Fruit fly (Drosophila melanogaster) whole organism, embryonic: ENCODE measurements around the gene zen.

Source experiments
- Bgb ChIP-seq: fragments of 200-800 bp; sonication (Bioruptor generic); IDR thresholded peaks from 2 replicates; pipeline ENCODE4 v1.3.6; 2022; ENCODE audit warnings: missing biosample characterization, missing genetic modification characterization; ENCODE audit not compliant: partially characterized antibody
- Blimp-1 ChIP-seq: fragments of 200-800 bp; sonication (Bioruptor generic); optimal IDR thresholded peaks from 3 replicates; lab custom pipeline; 2018; ENCODE audit warnings: missing biosample characterization, missing genetic modification characterization, mild to moderate bottlenecking, moderate library complexity, missing genetic modification reagents
- CG10274 ChIP-seq: fragments of 200-800 bp; sonication (Bioruptor generic); optimal IDR thresholded peaks from 3 replicates; lab custom pipeline; 2017; ENCODE audit warnings: missing biosample characterization, mild to moderate bottlenecking, missing genetic modification characterization
- CG10366 ChIP-seq: fragments of 200-800 bp; sonication (Bioruptor generic); IDR thresholded peaks from 2 replicates; pipeline ENCODE4 v1.3.6; 2022; ENCODE audit warnings: missing biosample characterization, missing genetic modification characterization
- CG10543 ChIP-seq: fragments of 200-800 bp; sonication (Bioruptor generic); optimal IDR thresholded peaks from 3 replicates; lab custom pipeline; 2017; ENCODE audit warnings: missing biosample characterization, mild to moderate bottlenecking, missing genetic modification characterization, moderate library complexity
- CG1233 ChIP-seq: fragments of 200-800 bp; sonication (Bioruptor generic); optimal IDR thresholded peaks from 4 replicates; lab custom pipeline; 2018; ENCODE audit warnings: missing biosample characterization, mild to moderate bottlenecking, missing genetic modification characterization
- CG12744 ChIP-seq: fragments of 200-800 bp; sonication (Bioruptor generic); optimal IDR thresholded peaks from 2 replicates; lab custom pipeline; 2016; ENCODE audit warnings: missing biosample characterization, missing genetic modification characterization
- CG13775 ChIP-seq: fragments of 200-800 bp; sonication (Bioruptor generic); optimal IDR thresholded peaks from 3 replicates; lab custom pipeline; 2017; ENCODE audit warnings: missing biosample characterization, mild to moderate bottlenecking, missing genetic modification characterization
- CG14860 ChIP-seq: fragments of 200-800 bp; sonication (Bioruptor generic); IDR thresholded peaks from 3 replicates; pipeline ENCODE4 v1.3.6; 2022; ENCODE audit warnings: missing biosample characterization, missing genetic modification characterization; ENCODE audit not compliant: partially characterized antibody
- CG16813 ChIP-seq: fragments of 200-800 bp; sonication (Bioruptor generic); IDR thresholded peaks from 3 replicates; pipeline ENCODE4 v1.3.6; 2022; ENCODE audit warnings: missing biosample characterization, missing genetic modification characterization; ENCODE audit not compliant: partially characterized antibody
- CG2199 ChIP-seq: fragments of 200-800 bp; sonication (Bioruptor generic); IDR thresholded peaks from 3 replicates; pipeline ENCODE4 v1.3.6; 2022; ENCODE audit warnings: missing biosample characterization, missing genetic modification characterization
- CG2875 ChIP-seq: fragments of 200-800 bp; sonication (Bioruptor generic); optimal IDR thresholded peaks from 2 replicates; lab custom pipeline; 2017; ENCODE audit warnings: missing biosample characterization, mild to moderate bottlenecking, missing genetic modification characterization, missing genetic modification reagents
- CG33213 ChIP-seq: fragments of 200-800 bp; sonication (Bioruptor generic); optimal IDR thresholded peaks from 3 replicates; lab custom pipeline; 2016; ENCODE audit warnings: missing biosample characterization, missing genetic modification characterization
- CG3407 ChIP-seq: fragments of 200-800 bp; sonication (Bioruptor generic); optimal IDR thresholded peaks from 2 replicates; lab custom pipeline; 2018; ENCODE audit warnings: missing biosample characterization, mild to moderate bottlenecking, missing genetic modification characterization
- CG34376 ChIP-seq: fragments of 200-800 bp; sonication (Bioruptor generic); optimal IDR thresholded peaks from 2 replicates; lab custom pipeline; 2018; ENCODE audit warnings: missing biosample characterization, mild to moderate bottlenecking, missing genetic modification characterization
- CG42726 ChIP-seq: fragments of 200-800 bp; sonication (Bioruptor generic); IDR thresholded peaks from 2 replicates; pipeline ENCODE4 v1.3.6; 2022; ENCODE audit warnings: missing biosample characterization, missing genetic modification characterization; ENCODE audit not compliant: partially characterized antibody
- CG4404 ChIP-seq: fragments of 200-800 bp; sonication (Bioruptor generic); IDR thresholded peaks from 2 replicates; pipeline ENCODE4 v1.3.6; 2022; ENCODE audit warnings: missing biosample characterization, missing genetic modification characterization
- CG6683 ChIP-seq: fragments of 200-800 bp; sonication (Bioruptor generic); optimal IDR thresholded peaks from 2 replicates; lab custom pipeline; 2017; ENCODE audit warnings: missing biosample characterization, mild to moderate bottlenecking, missing genetic modification characterization, missing genetic modification reagents
- CG7745 ChIP-seq: fragments of 200-800 bp; sonication (Bioruptor generic); optimal IDR thresholded peaks from 2 replicates; lab custom pipeline; 2018; ENCODE audit warnings: missing biosample characterization, mild to moderate bottlenecking, missing genetic modification characterization, moderate library complexity
- CHES-1-like ChIP-seq: fragments of 200-800 bp; sonication (Bioruptor generic); optimal IDR thresholded peaks from 2 replicates; lab custom pipeline; 2016; ENCODE audit warnings: missing biosample characterization, missing genetic modification characterization
- D19A ChIP-seq: fragments of 200-800 bp; optimal IDR thresholded peaks from 3 replicates; lab custom pipeline; 2019; ENCODE audit warnings: missing biosample characterization, mild to moderate bottlenecking, missing genetic modification characterization, moderate library complexity
- Dek ChIP-seq: fragments of 200-800 bp; sonication (Bioruptor generic); optimal IDR thresholded peaks from 3 replicates; lab custom pipeline; 2019; ENCODE audit warnings: missing biosample characterization, mild to moderate bottlenecking, missing genetic modification characterization, moderate library complexity
- Gsc ChIP-seq: fragments of 200-800 bp; sonication (Bioruptor generic); IDR thresholded peaks from 2 replicates; pipeline ENCODE4 v1.3.6; 2022; ENCODE audit warnings: missing biosample characterization, missing genetic modification characterization
- H15 ChIP-seq: fragments of 200-800 bp; sonication (Bioruptor generic); IDR thresholded peaks from 3 replicates; pipeline ENCODE4 v1.3.6; 2022; ENCODE audit warnings: missing biosample characterization, missing genetic modification characterization
- Hr51 ChIP-seq, 2 experiments: fragments of 200-800 bp; sonication (Bioruptor generic); optimal IDR thresholded peaks; 2 replicates in 1 of 2; 3 replicates in 1 of 2; lab custom pipeline; 2016 to 2018; ENCODE audit warnings: missing biosample characterization in 2 of 2, missing genetic modification characterization in 2 of 2, mild to moderate bottlenecking in 1 of 2, moderate library complexity in 1 of 2
- NK7.1 ChIP-seq: fragments of 200-800 bp; sonication (Bioruptor generic); optimal IDR thresholded peaks from 3 replicates; lab custom pipeline; 2016; ENCODE audit warnings: missing biosample characterization, missing genetic modification characterization
- Nf-YA ChIP-seq: fragments of 200-800 bp; sonication (Bioruptor generic); IDR thresholded peaks from 2 replicates; pipeline ENCODE4 v1.3.6; 2022; ENCODE audit warnings: missing biosample characterization, missing genetic modification characterization
- NfI ChIP-seq: fragments of 200-800 bp; sonication (Bioruptor generic); optimal IDR thresholded peaks from 3 replicates; lab custom pipeline; 2018; ENCODE audit warnings: missing biosample characterization, mild to moderate bottlenecking, missing genetic modification characterization, moderate library complexity
- PHDP ChIP-seq: fragments of 200-800 bp; sonication (Bioruptor generic); optimal IDR thresholded peaks from 3 replicates; lab custom pipeline; 2018; ENCODE audit warnings: missing biosample characterization, mild to moderate bottlenecking, missing genetic modification characterization, moderate library complexity
- Sin3A ChIP-seq: fragments of >200 bp; optimal IDR thresholded peaks from 2 replicates; lab custom pipeline; 2018
- Sox102F ChIP-seq: fragments of 200-800 bp; sonication (Bioruptor generic); optimal IDR thresholded peaks from 2 replicates; lab custom pipeline; 2018; ENCODE audit warnings: missing biosample characterization, mild to moderate bottlenecking, missing genetic modification characterization, moderate library complexity
- ac ChIP-seq: fragments of 200-800 bp; sonication (Bioruptor generic); optimal IDR thresholded peaks from 3 replicates; lab custom pipeline; 2017; ENCODE audit warnings: missing biosample characterization, mild to moderate bottlenecking, missing genetic modification characterization
- bowl ChIP-seq: fragments of 200-800 bp; sonication (Bioruptor generic); IDR thresholded peaks from 2 replicates; pipeline ENCODE4 v1.3.6; 2022; ENCODE audit warnings: missing biosample characterization, missing genetic modification characterization
- chn ChIP-seq: fragments of 200-800 bp; sonication (Bioruptor generic); optimal IDR thresholded peaks from 2 replicates; lab custom pipeline; 2016; ENCODE audit warnings: missing biosample characterization, missing genetic modification characterization
- disco-r ChIP-seq: fragments of 200-800 bp; sonication (Bioruptor generic); optimal IDR thresholded peaks from 2 replicates; lab custom pipeline; 2016; ENCODE audit warnings: missing biosample characterization, missing genetic modification characterization
- ems ChIP-seq: fragments of 200-800 bp; sonication (Bioruptor generic); optimal IDR thresholded peaks from 3 replicates; lab custom pipeline; 2016; ENCODE audit warnings: missing biosample characterization, missing genetic modification characterization
- gfzf ChIP-seq: fragments of 200-800 bp; sonication (Bioruptor generic); optimal IDR thresholded peaks from 2 replicates; lab custom pipeline; 2016; ENCODE audit warnings: missing biosample characterization, mild to moderate bottlenecking, missing genetic modification characterization, moderate library complexity
- her ChIP-seq: fragments of 200-800 bp; sonication (Bioruptor generic); optimal IDR thresholded peaks from 2 replicates; lab custom pipeline; 2016; ENCODE audit warnings: missing biosample characterization, missing genetic modification characterization
- ind ChIP-seq: fragments of 200-800 bp; sonication (Bioruptor generic); optimal IDR thresholded peaks from 3 replicates; lab custom pipeline; 2016; ENCODE audit warnings: missing biosample characterization, missing genetic modification characterization
- jumu ChIP-seq: fragments of 200-800 bp; sonication (Bioruptor generic); optimal IDR thresholded peaks from 3 replicates; lab custom pipeline; 2016; ENCODE audit warnings: missing biosample characterization, missing genetic modification characterization
- ken ChIP-seq: fragments of 200-800 bp; sonication (Bioruptor generic); IDR thresholded peaks from 3 replicates; pipeline ENCODE4 v1.3.6; 2022; ENCODE audit warnings: missing biosample characterization, missing genetic modification characterization
- knrl ChIP-seq: fragments of 200-800 bp; sonication (Bioruptor generic); IDR thresholded peaks from 3 replicates; pipeline ENCODE4 v1.3.6; 2022; ENCODE audit warnings: missing biosample characterization, missing genetic modification characterization; ENCODE audit not compliant: partially characterized antibody
- lab ChIP-seq: fragments of 200-800 bp; sonication (Bioruptor generic); optimal IDR thresholded peaks from 3 replicates; lab custom pipeline; 2017; ENCODE audit warnings: missing biosample characterization, missing genetic modification characterization, mild to moderate bottlenecking, moderate library complexity, missing genetic modification reagents
- row ChIP-seq: fragments of 200-800 bp; sonication (Bioruptor generic); IDR thresholded peaks from 3 replicates; pipeline ENCODE4 v1.3.6; 2022; ENCODE audit warnings: missing biosample characterization, missing genetic modification characterization
- tap ChIP-seq: fragments of 200-800 bp; optimal IDR thresholded peaks from 3 replicates; lab custom pipeline; 2019; ENCODE audit warnings: missing biosample characterization, mild to moderate bottlenecking, missing genetic modification characterization, moderate library complexity
- tin ChIP-seq: fragments of 200-800 bp; sonication (Bioruptor generic); optimal IDR thresholded peaks from 3 replicates; lab custom pipeline; 2016; ENCODE audit warnings: missing biosample characterization, missing genetic modification characterization
- tio ChIP-seq: fragments of 200-800 bp; sonication (Bioruptor generic); optimal IDR thresholded peaks from 2 replicates; lab custom pipeline; 2017; ENCODE audit warnings: missing biosample characterization, missing genetic modification characterization, inconsistent platforms
- tll ChIP-seq, 2 experiments: fragments of 200-800 bp in 1 of 2; fragments of >200 bp in 1 of 2; sonication (Bioruptor generic) in 1 of 2; optimal IDR thresholded peaks; 2 replicates each; lab custom pipeline; 2017 to 2019; ENCODE audit warnings: missing biosample characterization in 2 of 2, missing genetic modification characterization in 2 of 2, mild to moderate bottlenecking in 1 of 2, moderate library complexity in 1 of 2
- zen2 ChIP-seq: fragments of 200-800 bp; sonication (Bioruptor generic); IDR thresholded peaks from 3 replicates; pipeline ENCODE4 v1.3.6; 2022; ENCODE audit warnings: missing biosample characterization, missing genetic modification characterization; ENCODE audit not compliant: partially characterized antibody

The zen gene

DNA sequence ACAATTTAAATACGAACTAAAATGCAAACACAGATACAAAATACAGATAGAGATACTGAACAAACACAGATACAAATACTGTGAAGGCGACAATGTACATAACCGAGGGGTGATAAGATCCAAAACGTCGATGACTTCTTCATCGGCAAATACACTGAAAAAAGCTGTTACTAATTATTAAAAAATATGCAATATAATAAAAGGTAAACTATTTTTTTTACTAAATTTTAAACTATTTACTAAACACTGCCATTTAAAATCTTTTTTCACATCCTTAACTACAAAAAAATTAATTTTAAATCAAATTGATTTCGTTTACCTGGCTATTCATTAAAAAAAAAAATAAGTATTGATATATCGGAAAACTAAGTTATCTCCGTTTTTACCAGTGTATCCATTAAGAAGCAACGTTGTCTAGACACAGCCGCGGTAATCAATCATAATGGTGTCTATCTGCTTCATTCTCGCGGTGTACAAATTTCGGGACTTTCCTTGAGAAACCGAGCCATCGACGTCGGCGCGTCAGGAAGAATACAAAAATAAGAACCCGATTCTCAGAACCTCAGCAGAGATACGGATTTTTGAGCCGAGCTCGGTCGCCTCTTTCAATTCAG lies 8.9 kb upstream of the zen start (continued):
- TF ChIP-seq CG1233 (GFP tag; lab: Kevin White, UChicago) (peak; percentile 81), CG4404 (peak; percentile 93), row (GFP tag; lab: Robert Waterston, UW) (peak; percentile 80), NfI (GFP tag; lab: Kevin White, UChicago) (peak; percentile 29), D19A (peak; percentile 92), Hr51 (GFP tag; optimal IDR thresholded peaks at IDR 0.05; lab: Kevin White, UChicago) (peak; percentile 65 to 75), CG12744 (GFP tag; lab: Kevin White, UChicago) (no peak), Sox102F (peak; percentile 87), ken (GFP tag; lab: Robert Waterston, UW) (no peak), CG33213 (peak; percentile 33), PHDP (tag; lab: Kevin White, UChicago) (peak; percentile 83), jumu (GFP tag; lab: Kevin White, UChicago) (peak; percentile 26), CG16813 (no peak), disco-r (no peak), H15 (0 out of 3 replicates have a peak, but pooled peaks have one; percentile 44), CG10366 (peak; percentile 26; the same call in 1 of the 2 replicates), CG10274 (GFP tag; lab: Kevin White, UChicago) (no peak), zen2 (GFP tag; lab: Robert Waterston, UW) (no peak), CG6683 (GFP tag; lab: Kevin White, UChicago) (peak; percentile 27), CG7745 (tag; lab: Kevin White, UChicago) (peak; percentile 79), ems (GFP tag; lab: Kevin White, UChicago) (peak; percentile 39), CG10543 (GFP tag; lab: Kevin White, UChicago) (no peak), CHES-1-like (GFP tag; lab: Kevin White, UChicago) (peak; percentile 23), CG14860 (GFP tag; lab: Robert Waterston, UW) (no peak), Nf-YA (GFP tag; lab: Robert Waterston, UW) (peak; percentile 9; the same call in 1 of the 2 replicates), bowl (GFP tag; lab: Robert Waterston, UW) (no peak), tio (peak; percentile 86), ac (peak; percentile 92), CG13775 (GFP tag; lab: Kevin White, UChicago) (peak; percentile 93), tll (GFP tag; optimal IDR thresholded peaks at IDR 0.05; lab: Kevin White, UChicago) (peak in 1 of 2 experiments; percentile 98), knrl (GFP tag; lab: Robert Waterston, UW) (no peak), tap (tag; lab: Kevin White, UChicago) (peak; percentile 59), Dek (peak; percentile 58), lab (GFP tag; lab: Kevin White, UChicago) (peak; percentile 58), tin (peak; percentile 84), ind (GFP tag; lab: Kevin White, UChicago) (peak; percentile 53), CG2875 (GFP tag; lab: Kevin White, UChicago) (peak; percentile 84), CG3407 (GFP tag; lab: Kevin White, UChicago) (peak; percentile 87), CG34376 (no peak), Blimp-1 (peak; percentile 90), her (GFP tag; lab: Kevin White, UChicago) (peak; percentile 4), Bgb (GFP tag; lab: Robert Waterston, UW) (no peak), CG42726 (GFP tag; lab: Robert Waterston, UW) (no peak), gfzf (GFP tag; lab: Kevin White, UChicago) (no peak), Sin3A (lab: Kevin White, UChicago) (no peak), NK7.1 (GFP tag; lab: Kevin White, UChicago) (peak; percentile 6), chn (peak; percentile 59), CG2199 (GFP tag; lab: Robert Waterston, UW) (0 out of 3 replicates have a peak, but pooled peaks have one; percentile 54), Gsc (GFP tag; lab: Robert Waterston, UW) (peak; percentile 45; the same call in 1 of the 2 replicates)
